Fruit fly (Drosophila melanogaster) S2 (cell line): ENCODE measurements around the gene TTLL6B.

Experiments
- CG8478 ChIP-seq: fragments of >200 bp; optimal IDR thresholded peaks from 2 replicates; lab custom pipeline; 2018
- CTCF ChIP-seq, 2 experiments: fragments of >200 bp; optimal IDR thresholded peaks; 2 replicates each; lab custom pipeline; 2018

DNA sequence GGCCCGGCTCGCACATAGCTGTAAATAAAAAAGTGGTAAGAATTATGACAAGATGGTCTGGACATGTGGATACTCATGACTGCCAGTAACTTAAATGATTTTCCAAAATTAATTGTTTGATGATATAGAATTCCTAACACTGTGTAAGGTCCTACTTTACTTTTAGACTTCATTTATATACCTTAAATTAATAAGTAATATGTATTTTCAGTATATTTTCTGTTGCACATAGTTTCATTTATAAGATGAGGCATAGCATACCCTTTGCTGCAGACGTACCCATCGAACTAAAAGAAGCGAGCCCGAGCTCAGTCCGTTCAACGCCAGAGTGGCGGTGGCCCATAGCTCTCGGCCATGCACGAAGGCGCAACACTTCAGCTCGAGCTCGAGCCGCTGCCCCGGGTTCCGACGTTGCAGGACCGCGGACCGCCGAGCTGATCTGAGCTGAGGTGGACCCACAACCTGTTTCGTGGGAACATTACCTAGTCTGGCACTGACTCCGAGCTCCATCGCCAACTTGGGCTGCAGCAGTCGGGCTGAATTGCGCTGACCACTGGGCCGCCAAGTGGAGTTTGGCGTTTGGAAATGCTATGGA is 33.2 kb downstream of the TTLL6B start:
- TF ChIP-seq CG8478 (lab: Kevin White, UChicago) (no peak), CTCF (optimal IDR thresholded peaks at IDR 0.05; lab: Kevin White, UChicago) (no peak)
